Worm (Caenorhabditis elegans) whole organism, L2 larva: Measurements from ENCODE around the gene lgc-8.

ENCODE experiments used
- Y55F3AM.14 ChIP-seq: fragments of 200-800 bp; sonication (Bioruptor generic); optimal IDR thresholded peaks from 2 replicates; lab custom pipeline; 2018; ENCODE audit warnings: mild to moderate bottlenecking, missing genetic modification characterization, missing compliant biosample characterization
- ama-1 ChIP-seq: fragments of 150-350 bp; optimal IDR thresholded peaks from 2 replicates; lab custom pipeline; 2018; ENCODE audit warnings: inconsistent platforms
- blmp-1 ChIP-seq: sonication (generic microtip); optimal IDR thresholded peaks from 2 replicates; lab custom pipeline; 2017; ENCODE audit warnings: missing genetic modification characterization, mild to moderate bottlenecking, missing compliant biosample characterization, antibody characterized with exemption, moderate library complexity; ENCODE audit not compliant: insufficient read depth
- elt-1 ChIP-seq: fragments of 150-350 bp; optimal IDR thresholded peaks from 2 replicates; lab custom pipeline; 2014; ENCODE audit warnings: missing biosample characterization, missing genetic modification characterization
- gmeb-1 ChIP-seq: fragments of 150-350 bp; optimal IDR thresholded peaks from 2 replicates; lab custom pipeline; 2014; ENCODE audit warnings: missing biosample characterization, missing genetic modification characterization
- lin-13 ChIP-seq: fragments of 150-350 bp; optimal IDR thresholded peaks from 2 replicates; lab custom pipeline; 2014; ENCODE audit warnings: missing biosample characterization, missing genetic modification reagents, missing genetic modification characterization
- mbf-1 ChIP-seq: sonication (generic microtip); optimal IDR thresholded peaks from 2 replicates; lab custom pipeline; 2017; ENCODE audit warnings: missing biosample characterization, missing genetic modification characterization
- mdl-1 ChIP-seq, 2 experiments: fragments of 150-350 bp in 1 of 2; sonication (generic microtip) in 1 of 2; optimal IDR thresholded peaks; 2 replicates each; lab custom pipeline; 2017; ENCODE audit warnings: missing biosample characterization in 2 of 2, missing genetic modification characterization in 2 of 2
- nhr-11 ChIP-seq: fragments of 150-350 bp; optimal IDR thresholded peaks from 2 replicates; lab custom pipeline; 2014; ENCODE audit warnings: missing biosample characterization, missing genetic modification characterization
- nhr-129 ChIP-seq: fragments of 150-350 bp; optimal IDR thresholded peaks from 2 replicates; lab custom pipeline; 2014; ENCODE audit warnings: missing biosample characterization, missing genetic modification characterization
- nhr-21 ChIP-seq: fragments of 150-350 bp; optimal IDR thresholded peaks from 2 replicates; lab custom pipeline; 2014; ENCODE audit warnings: missing biosample characterization, missing genetic modification characterization
- nhr-23 ChIP-seq: fragments of 150-350 bp; optimal IDR thresholded peaks from 2 replicates; lab custom pipeline; 2014; ENCODE audit warnings: missing biosample characterization, missing genetic modification reagents, missing genetic modification characterization
- peb-1 ChIP-seq: fragments of 150-350 bp; optimal IDR thresholded peaks from 2 replicates; lab custom pipeline; 2014; ENCODE audit warnings: missing biosample characterization, missing genetic modification characterization
- sma-3 ChIP-seq: sonication (generic microtip); optimal IDR thresholded peaks from 2 replicates; lab custom pipeline; 2016; ENCODE audit warnings: missing genetic modification reagents, missing genetic modification characterization, missing compliant biosample characterization
- snpc-4 ChIP-seq: fragments of 150-350 bp; optimal IDR thresholded peaks from 2 replicates; lab custom pipeline; 2014; ENCODE audit warnings: missing biosample characterization, missing genetic modification characterization
- unc-62 ChIP-seq: fragments of 150-350 bp; optimal IDR thresholded peaks from 2 replicates; lab custom pipeline; 2014; ENCODE audit warnings: missing biosample characterization, missing genetic modification reagents, missing genetic modification characterization
- zag-1 ChIP-seq: fragments of 150-350 bp; optimal IDR thresholded peaks from 2 replicates; lab custom pipeline; 2014; ENCODE audit warnings: missing biosample characterization, missing genetic modification characterization
- ztf-11 ChIP-seq: sonication (generic microtip); optimal IDR thresholded peaks from 2 replicates; lab custom pipeline; 2017; ENCODE audit warnings: missing biosample characterization, missing genetic modification characterization
- ztf-4 ChIP-seq: fragments of 150-350 bp; optimal IDR thresholded peaks from 2 replicates; lab custom pipeline; 2014; ENCODE audit warnings: missing biosample characterization, missing genetic modification characterization

Gene lgc-8

DNA sequence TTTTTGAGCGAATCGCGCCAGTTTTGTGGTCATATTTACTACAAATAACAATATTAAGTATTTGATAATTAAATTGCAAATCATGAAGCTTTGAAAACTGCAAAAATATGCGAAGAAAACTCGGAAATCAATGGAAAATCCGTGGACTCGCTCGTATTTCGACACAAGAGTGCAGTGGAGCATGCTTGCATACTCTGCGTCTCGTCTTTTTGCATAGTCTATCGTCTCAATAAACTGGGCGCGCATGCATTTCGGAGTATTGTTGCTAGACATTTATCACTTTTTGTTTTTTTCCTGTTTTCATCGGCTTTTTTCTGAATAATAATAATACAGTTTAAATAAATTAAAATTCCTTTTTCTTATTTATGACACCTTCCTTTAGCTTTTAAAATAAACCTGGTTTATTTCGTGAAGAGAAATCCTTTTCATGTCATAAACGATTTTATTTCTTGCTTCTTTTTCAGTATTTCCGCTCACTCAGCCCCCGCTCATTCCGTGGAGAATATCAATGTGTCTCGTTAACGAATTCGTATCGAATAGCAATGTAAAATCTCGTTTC is 52.2 kb downstream of the lgc-8 start, which contains the start of the genes mrps-7 and Y57G11C.3 (continued):
- TF ChIP-seq ztf-4 (tag; lab: Kevin White, UChicago) (peak; percentile 79), snpc-4 (peak; percentile 83), nhr-129 (peak; percentile 95), mdl-1 (tag; optimal IDR thresholded peaks at IDR 0.05; lab: Kevin White, UChicago) (peak; percentile 70 to 78), nhr-23 (tag; lab: Kevin White, UChicago) (no peak), mbf-1 (tag; lab: Kevin White, UChicago) (no peak), nhr-11 (no peak), blmp-1 (tag; lab: Kevin White, UChicago) (peak; percentile 70), Y55F3AM.14 (GFP tag; lab: Kevin White, UChicago) (peak; percentile 14), zag-1 (tag; lab: Kevin White, UChicago) (peak; percentile 73), nhr-21 (tag; lab: Kevin White, UChicago) (peak; percentile 93), elt-1 (no peak), lin-13 (GFP tag; lab: Kevin White, UChicago) (peak; percentile 93), sma-3 (GFP tag; lab: Kevin White, UChicago) (peak; percentile 93), peb-1 (tag; lab: Kevin White, UChicago) (no peak), ztf-11 (peak; percentile 55), gmeb-1 (peak; percentile 91), ama-1 (peak; percentile 72)
- TF ChIP-seq, all 48 proteins: peak for 32

DNA sequence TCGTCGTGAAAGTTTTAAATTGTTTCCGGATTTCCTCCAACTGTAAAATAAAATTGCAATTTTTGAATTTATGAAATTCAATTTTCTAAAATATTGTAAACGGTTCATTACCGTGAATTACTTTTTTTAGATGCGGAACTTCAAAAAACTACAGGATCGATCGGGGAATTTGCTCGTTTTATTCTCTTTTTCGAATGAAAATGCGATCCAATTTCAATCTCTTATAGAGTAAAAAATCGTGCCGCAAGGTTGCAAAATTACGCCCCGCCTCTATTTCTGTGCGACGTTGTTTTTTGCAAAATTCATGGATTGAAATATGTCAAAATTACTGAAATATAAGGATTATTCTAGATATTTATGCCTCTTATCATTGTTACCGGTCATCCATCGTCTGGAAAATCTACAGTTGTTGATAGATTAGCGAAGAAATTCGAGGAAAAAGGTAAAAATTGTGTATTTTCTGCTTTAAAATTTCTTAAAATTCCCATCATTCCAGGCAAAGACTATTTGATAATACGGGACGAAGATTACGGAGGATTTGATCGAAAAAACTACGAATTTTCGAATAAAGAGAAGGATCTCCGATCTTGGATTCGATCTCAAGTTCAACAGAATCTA is 53.7 kb downstream of the lgc-8 start, which contains the start of gene Y57G11C.43:
Y57G11C.43 (plus strand) TSS at position 224 of the 618 bp plus-strand sequence.
- no peak for TF ChIP-seq ztf-4 (tag; lab: Kevin White, UChicago)
- TF ChIP-seq unc-62: no peak
- TF ChIP-seq, all 48 proteins: peak for 0
